Worm (Caenorhabditis elegans): ENCODE results near the gene K10D11.3.

K10D11.3 gene

ce11 chrIV:13016820-13017219 lies 30.9 kb upstream of the K10D11.3 start:
- TF ChIP-seq sem-4 (tag; optimal IDR thresholded peaks at IDR 0.05) (peak; percentile 34), nhr-77 (tag; optimal IDR thresholded peaks at IDR 0.05) (no peak), skn-1 (tag; optimal IDR thresholded peaks at IDR 0.05) (no peak), nhr-237 (tag; optimal IDR thresholded peaks at IDR 0.05) (no peak), mdl-1 (tag; optimal IDR thresholded peaks at IDR 0.05) (no peak), zag-1 (tag; optimal IDR thresholded peaks at IDR 0.05) (peak; percentile 63)

- TF ChIP-seq nhr-25 (tag; optimal IDR thresholded peaks at IDR 0.05): no peak
- peak; percentile 59 for TF ChIP-seq sem-4 (tag; optimal IDR thresholded peaks at IDR 0.05)
- TF ChIP-seq lin-13 (GFP tag; optimal IDR thresholded peaks at IDR 0.05): peak; percentile 30
- no peak for TF ChIP-seq blmp-1 (tag; optimal IDR thresholded peaks at IDR 0.05; ENCODE audit: insufficient read depth)
- peak; percentile 81 for TF ChIP-seq mab-5 (tag; optimal IDR thresholded peaks at IDR 0.05)
- TF ChIP-seq unc-39 (tag; optimal IDR thresholded peaks at IDR 0.05): no peak
- TF ChIP-seq unc-62 (GFP tag; optimal IDR thresholded peaks at IDR 0.05): no peak
- no peak for TF ChIP-seq R02D3.7 (tag; optimal IDR thresholded peaks at IDR 0.05)
- TF ChIP-seq mbf-1 (tag; optimal IDR thresholded peaks at IDR 0.05): no peak
- no peak for TF ChIP-seq nhr-6 (tag; optimal IDR thresholded peaks at IDR 0.05)
- peak; percentile 69 for TF ChIP-seq C34F6.9 (tag; optimal IDR thresholded peaks at IDR 0.05)
- TF ChIP-seq nhr-11 (tag; optimal IDR thresholded peaks at IDR 0.05): no peak
- no peak for TF ChIP-seq lin-39 (tag; optimal IDR thresholded peaks at IDR 0.05)
- TF ChIP-seq F13H6.1 (tag; optimal IDR thresholded peaks at IDR 0.05): peak; percentile 36
- no peak for TF ChIP-seq peb-1 (tag; optimal IDR thresholded peaks at IDR 0.05)
- peak; percentile 61 for TF ChIP-seq crh-2 (tag; optimal IDR thresholded peaks at IDR 0.05)
- TF ChIP-seq ztf-1 (GFP tag; conservative IDR thresholded peaks at IDR 0.05): no peak
- TF ChIP-seq skn-1 (tag; optimal IDR thresholded peaks at IDR 0.05): no peak
- TF ChIP-seq lsy-2 (tag; optimal IDR thresholded peaks at IDR 0.05): peak in 1 of 2 experiments; percentile 29
- no peak for TF ChIP-seq nhr-77 (tag; optimal IDR thresholded peaks at IDR 0.05)
- no peak for TF ChIP-seq mdl-1 (tag; optimal IDR thresholded peaks at IDR 0.05)
- peak; percentile 26 for TF ChIP-seq sma-9 (GFP tag; optimal IDR thresholded peaks at IDR 0.05)
- TF ChIP-seq sma-9 (tag; optimal IDR thresholded peaks at IDR 0.05): no peak
- TF ChIP-seq ama-1 (optimal IDR thresholded peaks at IDR 0.05): no peak
- TF ChIP-seq nhr-129 (tag; optimal IDR thresholded peaks at IDR 0.05): peak; percentile 75
- no peak for TF ChIP-seq aly-2 (tag; optimal IDR thresholded peaks at IDR 0.05)
- TF ChIP-seq zag-1 (tag; optimal IDR thresholded peaks at IDR 0.05): peak; percentile 61
- peak; percentile 33 for TF ChIP-seq unc-55 (GFP tag; optimal IDR thresholded peaks at IDR 0.05)
Observed at ce11 chrIV:13015801-13016404, 30.0 kb upstream of the K10D11.3 start.

- peak; percentile 14 for TF ChIP-seq ceh-16 (tag; optimal IDR thresholded peaks at IDR 0.05)
- TF ChIP-seq sem-4 (tag; optimal IDR thresholded peaks at IDR 0.05): no peak
- TF ChIP-seq lin-39 (tag; optimal IDR thresholded peaks at IDR 0.05): no peak
- no peak for TF ChIP-seq mab-5 (tag; optimal IDR thresholded peaks at IDR 0.05)
- peak; percentile 63 for TF ChIP-seq elt-1 (tag; optimal IDR thresholded peaks at IDR 0.05)
Observed at ce11 chrIV:13013711-13014341, 27.9 kb upstream of the K10D11.3 start.

- no peak for TF ChIP-seq lsy-2 (tag; optimal IDR thresholded peaks at IDR 0.05)
- no peak for TF ChIP-seq snpc-4 (tag; optimal IDR thresholded peaks at IDR 0.05)
- peak; percentile 67 for TF ChIP-seq nhr-25 (tag; optimal IDR thresholded peaks at IDR 0.05)
- no peak for TF ChIP-seq egl-27 (tag; optimal IDR thresholded peaks at IDR 0.05)
- peak; percentile 95 for TF ChIP-seq blmp-1 (tag; optimal IDR thresholded peaks at IDR 0.05; ENCODE audit: insufficient read depth)
- no peak for TF ChIP-seq aly-2 (tag; optimal IDR thresholded peaks at IDR 0.05)
- no peak for TF ChIP-seq unc-39 (tag; optimal IDR thresholded peaks at IDR 0.05)
- no peak for TF ChIP-seq unc-55 (GFP tag; optimal IDR thresholded peaks at IDR 0.05)
- no peak for TF ChIP-seq ztf-4 (tag; optimal IDR thresholded peaks at IDR 0.05)
- no peak for TF ChIP-seq nhr-23 (tag; optimal IDR thresholded peaks at IDR 0.05)
- TF ChIP-seq mbf-1 (tag; optimal IDR thresholded peaks at IDR 0.05): no peak
- peak; percentile 74 for TF ChIP-seq sem-4 (tag; optimal IDR thresholded peaks at IDR 0.05)
- peak; percentile 74 for TF ChIP-seq ceh-16 (tag; optimal IDR thresholded peaks at IDR 0.05)
- no peak for TF ChIP-seq C34F6.9 (tag; optimal IDR thresholded peaks at IDR 0.05)
- peak; percentile 76 for TF ChIP-seq nhr-129 (tag; optimal IDR thresholded peaks at IDR 0.05)
- TF ChIP-seq fos-1 (tag; optimal IDR thresholded peaks at IDR 0.05): peak; percentile 0
- TF ChIP-seq ama-1 (optimal IDR thresholded peaks at IDR 0.05): no peak
- TF ChIP-seq mab-5 (tag; optimal IDR thresholded peaks at IDR 0.05): no peak
- TF ChIP-seq sma-9 (GFP tag; optimal IDR thresholded peaks at IDR 0.05): peak; percentile 42
- no peak for TF ChIP-seq sma-9 (tag; optimal IDR thresholded peaks at IDR 0.05)
- TF ChIP-seq lin-39 (tag; optimal IDR thresholded peaks at IDR 0.05): no peak
- no peak for TF ChIP-seq nhr-77 (tag; optimal IDR thresholded peaks at IDR 0.05)
- peak; percentile 12 for TF ChIP-seq crh-2 (tag; optimal IDR thresholded peaks at IDR 0.05)
- no peak for TF ChIP-seq nhr-21 (tag; optimal IDR thresholded peaks at IDR 0.05)
Observed at ce11 chrIV:13013231-13013630, 27.3 kb upstream of the K10D11.3 start.

All from whole organism, L2 larva.